Worm (Caenorhabditis elegans) whole organism, young adult: ENCODE measurements around the gene srz-54.

Experiments used
- B0019.2 ChIP-seq: fragments of 200-800 bp; sonication (Bioruptor generic); conservative IDR thresholded peaks from 2 replicates; pipeline ENCODE4 v1.3.6; 2022; ENCODE audit warnings: missing genetic modification reagents, missing genetic modification characterization, missing compliant biosample characterization
- F10E7.11 ChIP-seq: sonication (generic microtip); optimal IDR thresholded peaks from 2 replicates; lab custom pipeline; 2017; ENCODE audit warnings: mild to moderate bottlenecking, missing genetic modification characterization, moderate library complexity, missing compliant biosample characterization
- F37B4.10 ChIP-seq: fragments of 200-800 bp; sonication (Bioruptor generic); IDR thresholded peaks from 2 replicates; pipeline ENCODE4 v1.3.6; 2022; ENCODE audit warnings: missing genetic modification characterization, missing compliant biosample characterization
- F39B2.1 ChIP-seq: fragments of 200-800 bp; sonication (Bioruptor generic); IDR thresholded peaks from 2 replicates; pipeline ENCODE4 v1.3.6; 2022; ENCODE audit warnings: missing genetic modification reagents, missing genetic modification characterization, missing compliant biosample characterization
- F57A8.1 ChIP-seq: fragments of 200-800 bp; sonication (Bioruptor generic); optimal IDR thresholded peaks from 2 replicates; lab custom pipeline; 2018; ENCODE audit warnings: mild to moderate bottlenecking, missing genetic modification characterization, moderate library complexity, missing compliant biosample characterization
- T07F8.4 ChIP-seq: sonication (generic microtip); optimal IDR thresholded peaks from 2 replicates; lab custom pipeline; 2016; ENCODE audit warnings: mild to moderate bottlenecking, missing genetic modification characterization, moderate library complexity, missing compliant biosample characterization
- ZK185.1 ChIP-seq: sonication (generic microtip); optimal IDR thresholded peaks from 2 replicates; lab custom pipeline; 2016; ENCODE audit warnings: mild to moderate bottlenecking, missing genetic modification characterization, missing compliant biosample characterization; ENCODE audit not compliant: poor library complexity, severe bottlenecking
- akir-1 ChIP-seq: fragments of 200-800 bp; sonication (Bioruptor generic); optimal IDR thresholded peaks from 2 replicates; lab custom pipeline; 2018; ENCODE audit warnings: mild to moderate bottlenecking, missing genetic modification characterization, moderate library complexity, missing compliant biosample characterization
- atf-7 ChIP-seq: sonication (generic microtip); optimal IDR thresholded peaks from 2 replicates; lab custom pipeline; 2017; ENCODE audit warnings: mild to moderate bottlenecking, missing genetic modification characterization, missing compliant biosample characterization
- bed-2 ChIP-seq: fragments of 200-800 bp; sonication (Bioruptor generic); IDR thresholded peaks from 2 replicates; pipeline ENCODE4 v1.3.6; 2022; ENCODE audit warnings: missing genetic modification reagents, missing genetic modification characterization, missing compliant biosample characterization
- ceh-100 ChIP-seq: fragments of 200-800 bp; sonication (Bioruptor generic); IDR thresholded peaks from 2 replicates; pipeline ENCODE4 v1.3.6; 2022; ENCODE audit warnings: missing genetic modification reagents, missing genetic modification characterization, missing compliant biosample characterization
- ceh-58 ChIP-seq: fragments of 200-800 bp; sonication (Bioruptor generic); IDR thresholded peaks from 2 replicates; pipeline ENCODE4 v1.3.6; 2022; ENCODE audit warnings: missing genetic modification characterization, missing compliant biosample characterization
- ceh-79 ChIP-seq: sonication (generic microtip); optimal IDR thresholded peaks from 2 replicates; lab custom pipeline; 2017; ENCODE audit warnings: mild to moderate bottlenecking, missing genetic modification characterization, missing compliant biosample characterization
- ceh-91 ChIP-seq: fragments of 200-800 bp; sonication (Bioruptor generic); IDR thresholded peaks from 2 replicates; pipeline ENCODE4 v1.3.6; 2022; ENCODE audit warnings: missing genetic modification reagents, missing genetic modification characterization, missing compliant biosample characterization
- egl-18 ChIP-seq: fragments of 200-800 bp; sonication (Bioruptor generic); IDR thresholded peaks from 2 replicates; pipeline ENCODE4 v1.3.6; 2022; ENCODE audit warnings: missing genetic modification reagents, missing genetic modification characterization, missing compliant biosample characterization
- egrh-3 ChIP-seq: fragments of 200-800 bp; sonication (Bioruptor generic); IDR thresholded peaks from 2 replicates; pipeline ENCODE4 v1.3.6; 2022; ENCODE audit warnings: missing genetic modification reagents, missing genetic modification characterization, missing compliant biosample characterization
- ekl-4 ChIP-seq: fragments of 200-800 bp; sonication (Bioruptor generic); IDR thresholded peaks from 2 replicates; pipeline ENCODE4 v1.3.6; 2022; ENCODE audit warnings: missing genetic modification reagents, missing genetic modification characterization, missing compliant biosample characterization
- fkh-3 ChIP-seq: sonication (generic microtip); optimal IDR thresholded peaks from 2 replicates; lab custom pipeline; 2016; ENCODE audit warnings: mild to moderate bottlenecking, missing genetic modification characterization, missing compliant biosample characterization
- gei-17 ChIP-seq: fragments of 200-800 bp; sonication (Bioruptor generic); optimal IDR thresholded peaks from 2 replicates; lab custom pipeline; 2018; ENCODE audit warnings: mild to moderate bottlenecking, missing genetic modification characterization, missing compliant biosample characterization
- him-1 ChIP-seq: sonication (generic microtip); optimal IDR thresholded peaks from 2 replicates; lab custom pipeline; 2016; ENCODE audit warnings: missing genotype, missing genetic modification reagents, missing genetic modification characterization, missing compliant biosample characterization
- hlh-12 ChIP-seq: sonication (generic microtip); optimal IDR thresholded peaks from 2 replicates; lab custom pipeline; 2016; ENCODE audit warnings: missing genetic modification characterization, missing compliant biosample characterization
- hsf-1 ChIP-seq: fragments of 200-800 bp; sonication (Bioruptor generic); IDR thresholded peaks from 2 replicates; pipeline ENCODE4 v1.3.6; 2022; ENCODE audit warnings: missing genetic modification reagents, missing genetic modification characterization, missing compliant biosample characterization
- lin-35 ChIP-seq, 3 experiments: fragments of 150-350 bp in 2 of 3; sonication (generic microtip) in 1 of 3; optimal IDR thresholded peaks; 2 replicates each; lab custom pipeline; 2014 to 2018; ENCODE audit warnings: missing biosample characterization in 3 of 3, missing genetic modification characterization in 3 of 3, missing genetic modification reagents in 3 of 3
- lin-40 ChIP-seq: sonication (generic microtip); optimal IDR thresholded peaks from 2 replicates; lab custom pipeline; 2016; ENCODE audit warnings: missing genetic modification characterization, mild to moderate bottlenecking, missing compliant biosample characterization, missing genotype, missing genetic modification reagents
- lir-1 ChIP-seq: fragments of 200-800 bp; sonication (Bioruptor generic); conservative IDR thresholded peaks from 2 replicates; pipeline ENCODE4 v1.3.6; 2022; ENCODE audit warnings: missing genetic modification reagents, missing genetic modification characterization, missing compliant biosample characterization
- madf-8 ChIP-seq: fragments of 200-800 bp; sonication (Bioruptor generic); conservative IDR thresholded peaks from 2 replicates; pipeline ENCODE4 v1.3.6; 2022; ENCODE audit warnings: missing genetic modification reagents, missing genetic modification characterization, missing compliant biosample characterization
- mcd-1 ChIP-seq: fragments of 200-800 bp; sonication (Bioruptor generic); IDR thresholded peaks from 2 replicates; pipeline ENCODE4 v1.3.6; 2022; ENCODE audit warnings: missing genetic modification reagents, missing genetic modification characterization, missing compliant biosample characterization
- mes-4 ChIP-seq: sonication (generic microtip); optimal IDR thresholded peaks from 2 replicates; lab custom pipeline; 2016; ENCODE audit warnings: missing genotype, missing genetic modification characterization, missing compliant biosample characterization
- mxl-1 ChIP-seq: sonication (generic microtip); optimal IDR thresholded peaks from 2 replicates; lab custom pipeline; 2016; ENCODE audit warnings: missing genetic modification characterization, missing compliant biosample characterization
- nfya-1 ChIP-seq: sonication (generic microtip); optimal IDR thresholded peaks from 2 replicates; lab custom pipeline; 2017; ENCODE audit warnings: antibody characterized with exemption, missing compliant biosample characterization, missing genetic modification characterization, borderline replicate concordance; ENCODE audit not compliant: insufficient read depth
- nhr-120 ChIP-seq: fragments of 200-800 bp; sonication (Bioruptor generic); IDR thresholded peaks from 2 replicates; pipeline ENCODE4 v1.3.6; 2022; ENCODE audit warnings: missing genetic modification characterization, missing compliant biosample characterization
- pbrm-1 ChIP-seq: fragments of 200-800 bp; sonication (Bioruptor generic); IDR thresholded peaks from 2 replicates; pipeline ENCODE4 v1.3.6; 2022; ENCODE audit warnings: missing genetic modification reagents, missing genetic modification characterization, missing compliant biosample characterization
- rpc-1 ChIP-seq, 2 experiments: fragments of 150-350 bp in 1 of 2; sonication (generic microtip) in 1 of 2; optimal IDR thresholded peaks; 2 replicates each; lab custom pipeline; 2014 to 2018; ENCODE audit warnings: missing biosample characterization in 1 of 2, missing genetic modification characterization in 1 of 2, missing genetic modification reagents in 1 of 2, missing genotype in 1 of 2
- sdz-38 ChIP-seq: sonication (generic microtip); optimal IDR thresholded peaks from 2 replicates; lab custom pipeline; 2016; ENCODE audit warnings: missing genotype, missing genetic modification characterization, missing compliant biosample characterization
- snpc-1.1 ChIP-seq: sonication (generic microtip); optimal IDR thresholded peaks from 2 replicates; lab custom pipeline; 2017; ENCODE audit warnings: missing genetic modification characterization, mild to moderate bottlenecking, missing compliant biosample characterization, antibody characterized with exemption, moderate library complexity, missing genotype, missing genetic modification reagents; ENCODE audit not compliant: insufficient read depth
- snpc-1.3 ChIP-seq: sonication (generic microtip); optimal IDR thresholded peaks from 2 replicates; lab custom pipeline; 2017; ENCODE audit warnings: missing genetic modification characterization, mild to moderate bottlenecking, missing compliant biosample characterization, antibody characterized with exemption, moderate library complexity, missing genotype, missing genetic modification reagents; ENCODE audit not compliant: insufficient read depth
- somi-1 ChIP-seq: fragments of 200-800 bp; sonication (Bioruptor generic); optimal IDR thresholded peaks from 2 replicates; lab custom pipeline; 2018; ENCODE audit warnings: mild to moderate bottlenecking, missing genetic modification characterization, missing compliant biosample characterization
- unc-130 ChIP-seq: sonication (generic microtip); optimal IDR thresholded peaks from 2 replicates; lab custom pipeline; 2016; ENCODE audit warnings: missing genetic modification reagents, missing genetic modification characterization, missing compliant biosample characterization
- ztf-18 ChIP-seq: sonication (generic microtip); optimal IDR thresholded peaks from 2 replicates; lab custom pipeline; 2016; ENCODE audit warnings: missing genotype, mild to moderate bottlenecking, missing genetic modification characterization, missing compliant biosample characterization
- ztf-22 ChIP-seq: fragments of 200-800 bp; sonication (Bioruptor generic); optimal IDR thresholded peaks from 2 replicates; lab custom pipeline; 2018; ENCODE audit warnings: mild to moderate bottlenecking, missing genetic modification characterization, moderate library complexity, missing compliant biosample characterization
- ztf-25 ChIP-seq: fragments of 200-800 bp; sonication (Bioruptor generic); IDR thresholded peaks from 2 replicates; pipeline ENCODE4 v1.3.6; 2022; ENCODE audit warnings: missing genetic modification reagents, missing genetic modification characterization, missing compliant biosample characterization
- ztf-26 ChIP-seq: sonication (generic microtip); optimal IDR thresholded peaks from 2 replicates; lab custom pipeline; 2017; ENCODE audit warnings: missing genetic modification characterization, missing compliant biosample characterization

Gene srz-54

ce11 chrV:16951504-16951903 lies 29.0 kb upstream of the srz-54 start, which contains the start of gene clec-238:
TSS of gene clec-238 (plus strand) at chrV:16951804.
- TF ChIP-seq lin-35 (GFP tag; optimal IDR thresholded peaks at IDR 0.05; lab: Kevin White, UChicago) (no peak), ekl-4 (GFP tag; lab: Robert Waterston, UW) (no peak), egl-18 (no peak), rpc-1 (optimal IDR thresholded peaks at IDR 0.05; lab: Kevin White, UChicago) (no peak), rpc-1 (tag; optimal IDR thresholded peaks at IDR 0.05; lab: Kevin White, UChicago) (no peak), madf-8 (GFP tag; lab: Robert Waterston, UW) (no peak), F37B4.10 (GFP tag; lab: Robert Waterston, UW) (no peak), F10E7.11 (tag; lab: Kevin White, UChicago) (no peak), ceh-91 (GFP tag; lab: Robert Waterston, UW) (no peak), hlh-12 (tag; lab: Kevin White, UChicago) (no peak), ceh-100 (GFP tag; lab: Robert Waterston, UW) (no peak), F39B2.1 (no peak), snpc-1.1 (tag; lab: Kevin White, UChicago) (no peak), ztf-25 (GFP tag; lab: Robert Waterston, UW) (no peak), bed-2 (GFP tag; lab: Robert Waterston, UW) (no peak), ceh-79 (tag; lab: Kevin White, UChicago) (no peak), snpc-1.3 (tag; lab: Kevin White, UChicago) (no peak), F57A8.1 (no peak), ztf-26 (tag; lab: Kevin White, UChicago) (no peak)

ce11 chrV:16954766-16955165 lies 25.7 kb upstream of the srz-54 start, which contains the start of gene srh-206:
TSS of gene srh-206 (minus strand) at chrV:16954866.
- no peak for TF ChIP-seq T07F8.4 (tag; lab: Kevin White, UChicago)
- no peak for TF ChIP-seq mes-4 (tag; lab: Kevin White, UChicago)
- TF ChIP-seq ceh-91 (GFP tag; lab: Robert Waterston, UW): no peak
- TF ChIP-seq mcd-1 (GFP tag; lab: Robert Waterston, UW): no peak
- TF ChIP-seq egrh-3 (GFP tag; lab: Robert Waterston, UW): no peak
- TF ChIP-seq lin-40 (tag; lab: Kevin White, UChicago): no peak
- no peak for TF ChIP-seq nhr-120 (GFP tag; lab: Robert Waterston, UW)
- TF ChIP-seq F57A8.1: no peak
- TF ChIP-seq ceh-58 (GFP tag; lab: Robert Waterston, UW): no peak
- no peak for TF ChIP-seq him-1 (tag; lab: Kevin White, UChicago)
- TF ChIP-seq somi-1: no peak
- no peak for TF ChIP-seq akir-1
- no peak for TF ChIP-seq ztf-18 (tag; lab: Kevin White, UChicago)
- TF ChIP-seq nfya-1 (tag; lab: Kevin White, UChicago): no peak
- no peak for TF ChIP-seq atf-7 (tag; lab: Kevin White, UChicago)
- TF ChIP-seq pbrm-1 (GFP tag; lab: Robert Waterston, UW): no peak

- TF ChIP-seq fkh-3 (tag; lab: Kevin White, UChicago) (no peak), ekl-4 (GFP tag; lab: Robert Waterston, UW) (no peak), ztf-22 (GFP tag; lab: Kevin White, UChicago) (no peak), nfya-1 (tag; lab: Kevin White, UChicago) (no peak), gei-17 (GFP tag; lab: Kevin White, UChicago) (no peak), ceh-100 (GFP tag; lab: Robert Waterston, UW) (no peak), hsf-1 (no peak), snpc-1.1 (tag; lab: Kevin White, UChicago) (no peak), sdz-38 (no peak), B0019.2 (GFP tag; lab: Robert Waterston, UW) (no peak), lir-1 (GFP tag; lab: Robert Waterston, UW) (no peak), bed-2 (GFP tag; lab: Robert Waterston, UW) (no peak), ZK185.1 (tag; lab: Kevin White, UChicago) (no peak), hlh-12 (tag; lab: Kevin White, UChicago) (no peak), mxl-1 (no peak), egrh-3 (GFP tag; lab: Robert Waterston, UW) (no peak), unc-130 (no peak)
- TF ChIP-seq, all 124 proteins: peak for 0
Measured at ce11 chrV:16956229-16956628, 24.2 kb upstream of the srz-54 start, which contains the start of gene clec-239. TSS of gene clec-239 (plus strand) at chrV:16956529.
